Fruit fly (Drosophila melanogaster) whole organism, embryonic: ENCODE data around the gene CG15144.

Source experiments
- Bgb ChIP-seq: fragments of 200-800 bp; sonication (Bioruptor generic); IDR thresholded peaks from 2 replicates; pipeline ENCODE4 v1.3.6; 2022; ENCODE audit warnings: missing biosample characterization, missing genetic modification characterization; ENCODE audit not compliant: partially characterized antibody
- Blimp-1 ChIP-seq: fragments of 200-800 bp; sonication (Bioruptor generic); optimal IDR thresholded peaks from 3 replicates; lab custom pipeline; 2018; ENCODE audit warnings: missing biosample characterization, missing genetic modification characterization, mild to moderate bottlenecking, moderate library complexity, missing genetic modification reagents
- CG11085 ChIP-seq: fragments of 200-800 bp; sonication (Bioruptor generic); IDR thresholded peaks from 2 replicates; pipeline ENCODE4 v1.3.6; 2022; ENCODE audit warnings: missing biosample characterization, missing genetic modification characterization
- CG12104 ChIP-seq: fragments of 200-800 bp; sonication (Bioruptor generic); optimal IDR thresholded peaks from 3 replicates; lab custom pipeline; 2016; ENCODE audit warnings: missing biosample characterization, missing genetic modification characterization
- CG12219 ChIP-seq: fragments of 200-800 bp; sonication (Bioruptor generic); optimal IDR thresholded peaks from 3 replicates; lab custom pipeline; 2018; ENCODE audit warnings: missing biosample characterization, mild to moderate bottlenecking, missing genetic modification characterization
- CG12391 ChIP-seq: fragments of 200-800 bp; sonication (Bioruptor generic); optimal IDR thresholded peaks from 3 replicates; lab custom pipeline; 2018; ENCODE audit warnings: missing biosample characterization, mild to moderate bottlenecking, missing genetic modification characterization, moderate library complexity
- CG12942 ChIP-seq: fragments of 200-800 bp; sonication (Bioruptor generic); optimal IDR thresholded peaks from 3 replicates; lab custom pipeline; 2016; ENCODE audit warnings: missing biosample characterization, missing genetic modification characterization
- CG1529 ChIP-seq: fragments of 200-800 bp; sonication (Bioruptor generic); optimal IDR thresholded peaks from 3 replicates; lab custom pipeline; 2018; ENCODE audit warnings: missing biosample characterization, missing genetic modification characterization
- CG15601 ChIP-seq: fragments of 200-800 bp; sonication (Bioruptor generic); optimal IDR thresholded peaks from 3 replicates; lab custom pipeline; 2019; ENCODE audit warnings: missing biosample characterization, mild to moderate bottlenecking, missing genetic modification characterization, moderate library complexity
- CG17612 ChIP-seq: fragments of 200-800 bp; sonication (Bioruptor generic); IDR thresholded peaks from 2 replicates; pipeline ENCODE4 v1.3.6; 2022; ENCODE audit warnings: missing biosample characterization, missing genetic modification characterization
- CG4707 ChIP-seq: fragments of 200-800 bp; sonication (Bioruptor generic); optimal IDR thresholded peaks from 2 replicates; lab custom pipeline; 2018; ENCODE audit warnings: missing biosample characterization, mild to moderate bottlenecking, missing genetic modification characterization, moderate library complexity
- CG6813 ChIP-seq: fragments of 200-800 bp; sonication (Bioruptor generic); optimal IDR thresholded peaks from 2 replicates; lab custom pipeline; 2017; ENCODE audit warnings: missing biosample characterization, missing genetic modification characterization, mild to moderate bottlenecking, moderate library complexity, missing genetic modification reagents
- CG8388 ChIP-seq: fragments of 200-800 bp; sonication (Bioruptor generic); optimal IDR thresholded peaks from 2 replicates; lab custom pipeline; 2019; ENCODE audit warnings: missing biosample characterization, mild to moderate bottlenecking, missing genetic modification characterization, moderate library complexity
- D ChIP-seq, 2 experiments: fragments of 200-800 bp in 1 of 2; fragments of >200 bp in 1 of 2; sonication (Bioruptor generic) in 1 of 2; optimal IDR thresholded peaks; 2 replicates in 1 of 2; 3 replicates in 1 of 2; lab custom pipeline; 2017; ENCODE audit warnings: mild to moderate bottlenecking in 1 of 2, missing biosample characterization in 1 of 2, missing genetic modification characterization in 1 of 2, missing genetic modification reagents in 1 of 2
- Deaf1 ChIP-seq: fragments of 200-800 bp; optimal IDR thresholded peaks from 3 replicates; lab custom pipeline; 2019; ENCODE audit warnings: missing biosample characterization, mild to moderate bottlenecking, missing genetic modification characterization, moderate library complexity
- Dip2 ChIP-seq: fragments of 200-800 bp; sonication (Bioruptor generic); IDR thresholded peaks from 2 replicates; pipeline ENCODE4 v1.3.6; 2022; ENCODE audit warnings: missing biosample characterization, missing genetic modification characterization
- E2f2 ChIP-seq: fragments of 200-800 bp; sonication (Bioruptor generic); IDR thresholded peaks from 2 replicates; pipeline ENCODE4 v1.3.6; 2022; ENCODE audit warnings: missing biosample characterization, missing genetic modification characterization
- GATAe ChIP-seq: fragments of 200-800 bp; sonication (Bioruptor generic); conservative IDR thresholded peaks from 2 replicates; pipeline ENCODE4 v1.3.6; 2022; ENCODE audit warnings: missing biosample characterization, missing genetic modification characterization
- HHEX ChIP-seq: fragments of 200-800 bp; sonication (Bioruptor generic); optimal IDR thresholded peaks from 3 replicates; lab custom pipeline; 2017; ENCODE audit warnings: missing biosample characterization, mild to moderate bottlenecking, missing genetic modification characterization, missing genetic modification reagents
- HLHmδ ChIP-seq: fragments of 200-800 bp; sonication (Bioruptor generic); optimal IDR thresholded peaks from 2 replicates; lab custom pipeline; 2018; ENCODE audit warnings: missing biosample characterization, mild to moderate bottlenecking, missing genetic modification characterization, moderate library complexity
- HmgD ChIP-seq: fragments of 200-800 bp; sonication (Bioruptor generic); optimal IDR thresholded peaks from 3 replicates; lab custom pipeline; 2016; ENCODE audit warnings: missing biosample characterization, missing genetic modification characterization
- Meics ChIP-seq: fragments of 200-800 bp; sonication (Bioruptor generic); optimal IDR thresholded peaks from 2 replicates; lab custom pipeline; 2017; ENCODE audit warnings: missing biosample characterization, mild to moderate bottlenecking, missing genetic modification characterization
- NC2α ChIP-seq: fragments of 200-800 bp; sonication (Bioruptor generic); optimal IDR thresholded peaks from 2 replicates; lab custom pipeline; 2016; ENCODE audit warnings: missing biosample characterization, missing genetic modification characterization
- Nf-YC ChIP-seq: fragments of 200-800 bp; optimal IDR thresholded peaks from 3 replicates; lab custom pipeline; 2019; ENCODE audit warnings: missing biosample characterization, mild to moderate bottlenecking, missing genetic modification characterization, moderate library complexity
- Sry-δ ChIP-seq: fragments of 200-800 bp; sonication (Bioruptor generic); optimal IDR thresholded peaks from 2 replicates; lab custom pipeline; 2016; ENCODE audit warnings: missing biosample characterization, missing genetic modification characterization
- Usf ChIP-seq: fragments of 200-800 bp; sonication (Bioruptor generic); optimal IDR thresholded peaks from 2 replicates; lab custom pipeline; 2017; ENCODE audit warnings: missing genotype, missing biosample characterization, missing genetic modification characterization
- Xrp1 ChIP-seq: fragments of 200-800 bp; sonication (Bioruptor generic); IDR thresholded peaks from 2 replicates; pipeline ENCODE4 v1.3.6; 2022; ENCODE audit warnings: missing biosample characterization, missing genetic modification characterization
- ab ChIP-seq: fragments of 200-800 bp; sonication (Bioruptor generic); optimal IDR thresholded peaks from 2 replicates; lab custom pipeline; 2016; ENCODE audit warnings: missing biosample characterization, missing genetic modification characterization
- ase ChIP-seq: fragments of 200-800 bp; sonication (Bioruptor generic); IDR thresholded peaks from 3 replicates; pipeline ENCODE4 v1.3.6; 2022; ENCODE audit warnings: missing biosample characterization, missing genetic modification characterization
- ato ChIP-seq: fragments of 200-800 bp; sonication (Bioruptor generic); IDR thresholded peaks from 2 replicates; pipeline ENCODE4 v1.3.6; 2022; ENCODE audit warnings: missing biosample characterization, missing genetic modification characterization; ENCODE audit not compliant: partially characterized antibody
- bsh ChIP-seq, 2 experiments: fragments of 200-800 bp; sonication (Bioruptor generic); optimal IDR thresholded peaks; 2 replicates each; lab custom pipeline; 2017 to 2018; ENCODE audit warnings: mild to moderate bottlenecking in 2 of 2, missing biosample characterization in 2 of 2, missing genetic modification characterization in 2 of 2, moderate library complexity in 1 of 2
- cg ChIP-seq: fragments of 200-800 bp; sonication (Bioruptor generic); optimal IDR thresholded peaks from 3 replicates; lab custom pipeline; 2019; ENCODE audit warnings: missing biosample characterization, mild to moderate bottlenecking, missing genetic modification characterization, moderate library complexity
- dysf ChIP-seq: fragments of 200-800 bp; sonication (Bioruptor generic); IDR thresholded peaks from 3 replicates; pipeline ENCODE4 v1.3.6; 2022; ENCODE audit warnings: missing biosample characterization, missing genetic modification characterization
- ems ChIP-seq: fragments of 200-800 bp; sonication (Bioruptor generic); optimal IDR thresholded peaks from 3 replicates; lab custom pipeline; 2016; ENCODE audit warnings: missing biosample characterization, missing genetic modification characterization
- gfzf ChIP-seq: fragments of 200-800 bp; sonication (Bioruptor generic); optimal IDR thresholded peaks from 2 replicates; lab custom pipeline; 2016; ENCODE audit warnings: missing biosample characterization, mild to moderate bottlenecking, missing genetic modification characterization, moderate library complexity
- gsb ChIP-seq: fragments of 200-800 bp; sonication (Bioruptor generic); IDR thresholded peaks from 2 replicates; pipeline ENCODE4 v1.3.6; 2022; ENCODE audit warnings: missing biosample characterization, missing genetic modification characterization
- hkb ChIP-seq, 2 experiments: fragments of 200-800 bp in 1 of 2; fragments of >200 bp in 1 of 2; sonication (Bioruptor generic) in 1 of 2; IDR thresholded peaks in 1 of 2; optimal IDR thresholded peaks in 1 of 2; 2 replicates each; pipeline versions ENCODE4 v1.3.6 to Lab custom; 2017 to 2022; ENCODE audit warnings: missing biosample characterization in 1 of 2, missing genetic modification characterization in 1 of 2
- hth ChIP-seq: fragments of >200 bp; optimal IDR thresholded peaks from 2 replicates; lab custom pipeline; 2017; ENCODE audit warnings: inconsistent platforms
- jigr1 ChIP-seq: fragments of 200-800 bp; sonication (Bioruptor generic); IDR thresholded peaks from 3 replicates; pipeline ENCODE4 v1.3.6; 2022; ENCODE audit warnings: missing biosample characterization, missing genetic modification characterization
- jing ChIP-seq: fragments of 200-800 bp; sonication (Bioruptor generic); optimal IDR thresholded peaks from 2 replicates; lab custom pipeline; 2018; ENCODE audit warnings: missing biosample characterization, mild to moderate bottlenecking, missing genetic modification characterization
- kni ChIP-seq: fragments of 200-800 bp; sonication (Bioruptor generic); optimal IDR thresholded peaks from 3 replicates; lab custom pipeline; 2017; ENCODE audit warnings: mild to moderate bottlenecking, missing biosample characterization, missing genetic modification reagents, missing genetic modification characterization
- mld ChIP-seq: fragments of 200-800 bp; sonication (Bioruptor generic); IDR thresholded peaks from 3 replicates; pipeline ENCODE4 v1.3.6; 2022; ENCODE audit warnings: missing biosample characterization, missing genetic modification characterization; ENCODE audit not compliant: partially characterized antibody
- phol ChIP-seq: fragments of 200-800 bp; sonication (Bioruptor generic); optimal IDR thresholded peaks from 3 replicates; lab custom pipeline; 2018; ENCODE audit warnings: missing biosample characterization, mild to moderate bottlenecking, missing genetic modification characterization, moderate library complexity
- pum ChIP-seq: fragments of 200-800 bp; sonication (Bioruptor generic); optimal IDR thresholded peaks from 2 replicates; lab custom pipeline; 2016; ENCODE audit warnings: missing biosample characterization, missing genetic modification characterization
- ro ChIP-seq: fragments of 200-800 bp; sonication (Bioruptor generic); IDR thresholded peaks from 2 replicates; pipeline ENCODE4 v1.3.6; 2022; ENCODE audit warnings: missing biosample characterization, missing genetic modification characterization
- salm ChIP-seq: fragments of 200-800 bp; sonication (Bioruptor generic); optimal IDR thresholded peaks from 2 replicates; lab custom pipeline; 2018; ENCODE audit warnings: missing biosample characterization, mild to moderate bottlenecking, missing genetic modification characterization
- tup ChIP-seq: fragments of 200-800 bp; sonication (Bioruptor generic); optimal IDR thresholded peaks from 2 replicates; lab custom pipeline; 2016; ENCODE audit warnings: missing biosample characterization, mild to moderate bottlenecking, missing genetic modification characterization, moderate library complexity
- unpg ChIP-seq: fragments of 200-800 bp; sonication (Bioruptor generic); optimal IDR thresholded peaks from 3 replicates; lab custom pipeline; 2018; ENCODE audit warnings: missing biosample characterization, mild to moderate bottlenecking, missing genetic modification characterization, moderate library complexity

The CG15144 gene

dm6 chr2L:17480943-17481580 lies 47.9 kb downstream of the CG15144 start, which contains the start of the genes fws and Lamtor3 (continued):
- peak; percentile 96 for TF ChIP-seq jing (GFP tag; lab: Kevin White, UChicago)
- peak; percentile 52 for TF ChIP-seq NC2α
- peak; percentile 99 for TF ChIP-seq unpg
- peak; percentile 99 for TF ChIP-seq CG12391 (tag; lab: Kevin White, UChicago)
- TF ChIP-seq Deaf1 (tag; lab: Kevin White, UChicago), result peak; percentile 77
- TF ChIP-seq dysf (GFP tag; lab: Robert Waterston, UW), result peak; percentile 99
- TF ChIP-seq hth (lab: Kevin White, UChicago), result no peak
- TF ChIP-seq CG4707 (GFP tag; lab: Kevin White, UChicago), result peak; percentile 87
- peak; percentile 49; the same call in 1 of the 3 replicates for TF ChIP-seq mld
- peak; percentile 95 for TF ChIP-seq CG15601
- TF ChIP-seq HmgD (GFP tag; lab: Kevin White, UChicago), result no peak
- TF ChIP-seq HHEX (GFP tag; lab: Kevin White, UChicago), result peak; percentile 98
- peak; percentile 98 for TF ChIP-seq GATAe (GFP tag; lab: Robert Waterston, UW)
- TF ChIP-seq Dip2 (GFP tag; lab: Robert Waterston, UW), result peak; percentile 80
- TF ChIP-seq CG12104 (GFP tag; lab: Kevin White, UChicago), result peak; percentile 87
- TF ChIP-seq tup (GFP tag; lab: Kevin White, UChicago), result peak; percentile 86
- TF ChIP-seq ro, result peak; percentile 97
- TF ChIP-seq Bgb (GFP tag; lab: Robert Waterston, UW), result peak; percentile 47
- peak; percentile 97 for TF ChIP-seq CG1529 (GFP tag; lab: Kevin White, UChicago)
- peak; percentile 95 to 99 for TF ChIP-seq bsh (GFP tag; optimal IDR thresholded peaks at IDR 0.05; lab: Kevin White, UChicago)
- no peak for TF ChIP-seq D (optimal IDR thresholded peaks at IDR 0.05; lab: Kevin White, UChicago)
- peak; percentile 96 for TF ChIP-seq D (GFP tag; optimal IDR thresholded peaks at IDR 0.05; lab: Kevin White, UChicago)
- peak; percentile 96 for TF ChIP-seq CG12942 (GFP tag; lab: Kevin White, UChicago)
- peak; percentile 96 for TF ChIP-seq Blimp-1 (GFP tag; lab: Kevin White, UChicago)
- TF ChIP-seq ab, result peak; percentile 81
- peak; percentile 97 for TF ChIP-seq Usf (GFP tag; lab: Kevin White, UChicago)
- TF ChIP-seq gsb, result peak; percentile 99
- TF ChIP-seq hkb (optimal IDR thresholded peaks at IDR 0.05; lab: Kevin White, UChicago), result no peak
- peak; percentile 99 for TF ChIP-seq hkb (GFP tag; IDR thresholded peaks at IDR 0.05; lab: Robert Waterston, UW)
- TF ChIP-seq Meics (GFP tag; lab: Kevin White, UChicago), result peak; percentile 98
- peak; percentile 96 for TF ChIP-seq salm (tag; lab: Kevin White, UChicago)
- TF ChIP-seq gfzf (GFP tag; lab: Kevin White, UChicago), result no peak
- peak; percentile 99 for TF ChIP-seq Xrp1 (GFP tag; lab: Robert Waterston, UW)
- TF ChIP-seq Sry-δ, result peak; percentile 37
- peak; percentile 90 for TF ChIP-seq E2f2
- peak; percentile 96 for TF ChIP-seq jigr1 (GFP tag; lab: Robert Waterston, UW)
- TF ChIP-seq Nf-YC (tag; lab: Kevin White, UChicago), result peak; percentile 68
- peak; percentile 96 for TF ChIP-seq CG8388 (GFP tag; lab: Kevin White, UChicago)
- peak; percentile 68 for TF ChIP-seq pum (GFP tag; lab: Kevin White, UChicago)
- TF ChIP-seq phol (tag; lab: Kevin White, UChicago), result peak; percentile 98
- peak; percentile 95 for TF ChIP-seq CG12219 (GFP tag; lab: Kevin White, UChicago)
- TF ChIP-seq ato, result peak; percentile 42; the same call in 1 of the 2 replicates
- TF ChIP-seq CG17612 (GFP tag; lab: Robert Waterston, UW), result peak; percentile 97
- peak; percentile 95 for TF ChIP-seq CG6813 (GFP tag; lab: Kevin White, UChicago)
- TF ChIP-seq kni (GFP tag; lab: Kevin White, UChicago), result no peak
- peak; percentile 100 for TF ChIP-seq ase (GFP tag; lab: Robert Waterston, UW)
- TF ChIP-seq ems (GFP tag; lab: Kevin White, UChicago), result peak; percentile 90
- no peak for TF ChIP-seq cg (GFP tag; lab: Kevin White, UChicago)
- no peak for TF ChIP-seq HLHmδ (GFP tag; lab: Kevin White, UChicago)
- TF ChIP-seq CG11085 (GFP tag; lab: Robert Waterston, UW), result peak; percentile 99
